Fruit fly (Drosophila melanogaster) whole organism, wandering third instar larva: Measurements from ENCODE around the gene BBS8.

ENCODE experiments used
- Abd-B ChIP-seq: fragments of >200 bp; optimal IDR thresholded peaks from 2 replicates; lab custom pipeline; 2017; ENCODE audit warnings: missing biosample characterization, missing genetic modification characterization
- CG32264 ChIP-seq: fragments of 200-800 bp; sonication (Bioruptor generic); optimal IDR thresholded peaks from 2 replicates; lab custom pipeline; 2016; ENCODE audit warnings: missing biosample characterization, missing genetic modification characterization
- CG9705 ChIP-seq: fragments of 200-800 bp; sonication (Bioruptor generic); optimal IDR thresholded peaks from 2 replicates; lab custom pipeline; 2018; ENCODE audit warnings: missing biosample characterization, mild to moderate bottlenecking, missing genetic modification characterization
- Dfd ChIP-seq: fragments of >200 bp; optimal IDR thresholded peaks from 2 replicates; lab custom pipeline; 2017; ENCODE audit warnings: missing biosample characterization, missing genetic modification characterization
- Dif ChIP-seq: fragments of 200-275, 200-300 bp; sonication (Bioruptor generic); optimal IDR thresholded peaks from 2 replicates; lab custom pipeline; 2018; ENCODE audit warnings: missing biosample characterization, missing genetic modification characterization; ENCODE audit not compliant: partially characterized antibody
- GATAd ChIP-seq: sonication (Bioruptor generic); optimal IDR thresholded peaks from 2 replicates; lab custom pipeline; 2016; ENCODE audit warnings: missing biosample characterization, missing genetic modification characterization
- HLH106 ChIP-seq: fragments of 200-800 bp; optimal IDR thresholded peaks from 3 replicates; lab custom pipeline; 2019; ENCODE audit warnings: missing biosample characterization, mild to moderate bottlenecking, missing genetic modification characterization, moderate library complexity
- Hnf4 ChIP-seq: fragments of 200-800 bp; sonication (Bioruptor generic); optimal IDR thresholded peaks from 2 replicates; lab custom pipeline; 2016; ENCODE audit warnings: missing biosample characterization, mild to moderate bottlenecking, missing genetic modification characterization
- Hr78 ChIP-seq: fragments of >200 bp; optimal IDR thresholded peaks from 2 replicates; lab custom pipeline; 2017; ENCODE audit warnings: missing biosample characterization, missing genetic modification characterization
- Hr83 ChIP-seq: fragments of 200-300 bp; sonication (Bioruptor generic); optimal IDR thresholded peaks from 2 replicates; lab custom pipeline; 2016; ENCODE audit warnings: missing biosample characterization, mild to moderate bottlenecking, missing genetic modification characterization, moderate library complexity; ENCODE audit not compliant: poor library complexity, severe bottlenecking
- Jra ChIP-seq: sonication (Bioruptor generic); optimal IDR thresholded peaks from 2 replicates; lab custom pipeline; 2016; ENCODE audit warnings: missing biosample characterization, missing genetic modification characterization
- Mio ChIP-seq: sonication (Bioruptor generic); optimal IDR thresholded peaks from 2 replicates; lab custom pipeline; 2016; ENCODE audit warnings: missing biosample characterization, missing genetic modification characterization
- Myc ChIP-seq: fragments of >200 bp; optimal IDR thresholded peaks from 2 replicates; lab custom pipeline; 2017
- N ChIP-seq: fragments of >200 bp; optimal IDR thresholded peaks from 2 replicates; lab custom pipeline; 2018; ENCODE audit warnings: missing biosample characterization, missing external identifiers, missing genetic modification characterization
- OdsH ChIP-seq: fragments of 200-800 bp; sonication (Bioruptor generic); optimal IDR thresholded peaks from 2 replicates; lab custom pipeline; 2016; ENCODE audit warnings: missing biosample characterization, mild to moderate bottlenecking, missing genetic modification characterization
- Rel ChIP-seq, 2 experiments: fragments of 200-800 bp; sonication (Bioruptor generic) in 1 of 2; optimal IDR thresholded peaks; 2 replicates in 1 of 2; 3 replicates in 1 of 2; lab custom pipeline; 2016 to 2019; ENCODE audit warnings: mild to moderate bottlenecking in 2 of 2, missing biosample characterization in 2 of 2, missing genetic modification characterization in 2 of 2, moderate library complexity in 1 of 2
- Sp1 ChIP-seq: fragments of 200-800 bp; sonication (Bioruptor generic); optimal IDR thresholded peaks from 3 replicates; lab custom pipeline; 2019; ENCODE audit warnings: missing biosample characterization, mild to moderate bottlenecking, missing genetic modification characterization, moderate library complexity
- Vsx2 ChIP-seq: fragments of 200-300, 225-300 bp; sonication (Bioruptor generic); optimal IDR thresholded peaks from 2 replicates; lab custom pipeline; 2018; ENCODE audit warnings: missing biosample characterization, missing genetic modification characterization; ENCODE audit not compliant: partially characterized antibody
- br ChIP-seq: fragments of 200-800 bp; sonication (Bioruptor generic); optimal IDR thresholded peaks from 2 replicates; lab custom pipeline; 2016; ENCODE audit warnings: missing biosample characterization, missing genetic modification characterization
- brk ChIP-seq: fragments of 200-800 bp; sonication (Bioruptor generic); optimal IDR thresholded peaks from 2 replicates; lab custom pipeline; 2016; ENCODE audit warnings: missing biosample characterization, mild to moderate bottlenecking, missing genetic modification characterization
- dl ChIP-seq, 2 experiments: fragments of 175-275, 200-275 bp in 1 of 2; fragments of 200-275 bp in 1 of 2; sonication (Bioruptor generic); optimal IDR thresholded peaks; lab custom pipeline; 2018; ENCODE audit warnings: mild to moderate bottlenecking in 2 of 2, missing biosample characterization in 2 of 2, missing genetic modification characterization in 2 of 2, moderate library complexity in 2 of 2; ENCODE audit not compliant: partially characterized antibody in 2 of 2, insufficient read depth in 1 of 2
- dmrt93B ChIP-seq: fragments of 200-800 bp; sonication (Bioruptor generic); optimal IDR thresholded peaks from 2 replicates; lab custom pipeline; 2018; ENCODE audit warnings: missing biosample characterization, mild to moderate bottlenecking, missing genetic modification characterization
- dsf ChIP-seq: sonication (Bioruptor generic); optimal IDR thresholded peaks from 2 replicates; lab custom pipeline; 2016; ENCODE audit warnings: missing biosample characterization, missing genetic modification characterization, borderline replicate concordance
- ey ChIP-seq: fragments of 200-800 bp; sonication (Bioruptor generic); optimal IDR thresholded peaks from 2 replicates; lab custom pipeline; 2016; ENCODE audit warnings: missing biosample characterization, missing genetic modification characterization
- foxo ChIP-seq, 2 experiments: fragments of 200-800 bp; sonication (Bioruptor generic); optimal IDR thresholded peaks; 2 replicates in 1 of 2; 3 replicates in 1 of 2; lab custom pipeline; 2016 to 2017; ENCODE audit warnings: missing biosample characterization in 2 of 2, missing genetic modification characterization in 2 of 2
- fru ChIP-seq: fragments of 200-800 bp; sonication (Bioruptor generic); optimal IDR thresholded peaks from 3 replicates; lab custom pipeline; 2016; ENCODE audit warnings: missing biosample characterization, mild to moderate bottlenecking, missing genetic modification characterization
- h ChIP-seq: fragments of 200-800 bp; sonication (Bioruptor generic); optimal IDR thresholded peaks from 3 replicates; lab custom pipeline; 2016; ENCODE audit warnings: missing biosample characterization, mild to moderate bottlenecking, missing genetic modification characterization
- jim ChIP-seq: fragments of 175-275, 200-325 bp; sonication (Bioruptor generic); optimal IDR thresholded peaks from 2 replicates; lab custom pipeline; 2016; ENCODE audit warnings: missing biosample characterization, mild to moderate bottlenecking, missing genetic modification characterization
- lola ChIP-seq: fragments of >200 bp; optimal IDR thresholded peaks from 2 replicates; lab custom pipeline; 2017; ENCODE audit warnings: missing biosample characterization, missing genetic modification characterization
- pan ChIP-seq: fragments of >200 bp; optimal IDR thresholded peaks from 2 replicates; lab custom pipeline; 2017
- psq ChIP-seq: fragments of 200-800 bp; sonication (Bioruptor generic); optimal IDR thresholded peaks from 3 replicates; lab custom pipeline; 2017; ENCODE audit warnings: missing biosample characterization, mild to moderate bottlenecking, missing genetic modification characterization, moderate library complexity
- rgr ChIP-seq: fragments of 200-800 bp; sonication (Bioruptor generic); optimal IDR thresholded peaks from 3 replicates; lab custom pipeline; 2016; ENCODE audit warnings: missing biosample characterization, mild to moderate bottlenecking, missing genetic modification characterization
- sage ChIP-seq: fragments of 200-800 bp; sonication (Bioruptor generic); optimal IDR thresholded peaks from 2 replicates; lab custom pipeline; 2016; ENCODE audit warnings: missing biosample characterization, mild to moderate bottlenecking, missing genetic modification characterization
- sv ChIP-seq: fragments of 200-800 bp; sonication (Bioruptor generic); optimal IDR thresholded peaks from 3 replicates; lab custom pipeline; 2016; ENCODE audit warnings: missing biosample characterization, missing genetic modification characterization
- usp ChIP-seq: fragments of >200 bp; optimal IDR thresholded peaks from 2 replicates; lab custom pipeline; 2017; ENCODE audit warnings: missing biosample characterization, missing genetic modification characterization
- woc ChIP-seq: sonication (Bioruptor generic); optimal IDR thresholded peaks from 2 replicates; lab custom pipeline; 2016; ENCODE audit warnings: missing biosample characterization, mild to moderate bottlenecking, missing genetic modification characterization

The BBS8 gene

dm6 chr2L:422573-422972 lies at the start of gene BBS8:
TSS of gene BBS8 (plus strand) at chr2L:422873.
- TF ChIP-seq psq (GFP tag; lab: Kevin White, UChicago), result no peak
- no peak for TF ChIP-seq sv
- no peak for TF ChIP-seq Dfd (GFP tag; lab: Kevin White, UChicago)
- TF ChIP-seq br (GFP tag; lab: Kevin White, UChicago), result no peak
- TF ChIP-seq Abd-B, result no peak
- no peak for TF ChIP-seq CG9705 (GFP tag; lab: Kevin White, UChicago)
- no peak for TF ChIP-seq brk (GFP tag; lab: Kevin White, UChicago)
- TF ChIP-seq Hr78 (GFP tag; lab: Kevin White, UChicago), result no peak
- no peak for TF ChIP-seq fru (GFP tag; lab: Kevin White, UChicago)
- no peak for TF ChIP-seq GATAd (GFP tag; lab: Kevin White, UChicago)
- TF ChIP-seq h (GFP tag; lab: Kevin White, UChicago), result no peak
- TF ChIP-seq OdsH, result no peak
- TF ChIP-seq Jra (GFP tag; lab: Kevin White, UChicago), result no peak
- TF ChIP-seq HLH106 (tag; lab: Kevin White, UChicago), result no peak
- no peak for TF ChIP-seq pan (lab: Kevin White, UChicago)
- no peak for TF ChIP-seq Mio (GFP tag; lab: Kevin White, UChicago)
- TF ChIP-seq lola (GFP tag; lab: Kevin White, UChicago), result no peak
- TF ChIP-seq CG32264 (GFP tag; lab: Kevin White, UChicago), result no peak
- no peak for TF ChIP-seq dl (GFP tag; optimal IDR thresholded peaks at IDR 0.05; lab: Kevin White, UChicago; ENCODE audit: insufficient read depth in 1 of 2, partially characterized antibody in 2 of 2)
- TF ChIP-seq sage, result no peak

DNA sequence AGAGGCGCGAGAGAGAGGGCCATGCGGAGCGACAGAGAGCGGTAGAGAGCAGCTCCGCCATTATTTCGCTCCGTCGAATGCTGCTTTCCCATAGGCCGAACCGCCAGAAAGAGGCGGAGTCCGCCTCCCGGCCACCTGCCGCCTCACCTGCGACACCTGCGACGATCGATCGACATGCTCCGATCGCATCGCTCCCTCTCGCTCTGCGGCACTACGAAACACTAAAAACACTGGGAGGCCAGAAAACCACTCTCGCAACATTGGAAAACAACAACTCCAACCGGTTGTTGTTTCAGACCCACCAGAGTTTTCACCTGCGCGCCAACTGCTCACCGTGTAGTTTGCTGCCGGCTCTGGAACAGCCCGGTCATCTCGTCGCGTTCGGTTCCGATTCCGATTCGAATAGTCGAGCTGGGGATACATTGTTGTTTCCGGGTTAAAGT lies 44.9 kb upstream of the BBS8 start, which contains the start of gene al:
Gene al, plus strand, starts transcription at position 333 of the 443 bp plus-strand sequence.
- TF ChIP-seq Vsx2 (GFP tag; lab: Kevin White, UChicago) (peak; percentile 68), h (GFP tag; lab: Kevin White, UChicago) (peak; percentile 8), Dif (GFP tag; lab: Kevin White, UChicago) (peak; percentile 76), dl (GFP tag; optimal IDR thresholded peaks at IDR 0.05; lab: Kevin White, UChicago; ENCODE audit: insufficient read depth in 1 of 2, partially characterized antibody in 2 of 2) (peak; percentile 47 to 60), CG32264 (GFP tag; lab: Kevin White, UChicago) (no peak), Dfd (GFP tag; lab: Kevin White, UChicago) (no peak), Hr83 (GFP tag; lab: Kevin White, UChicago) (no peak), psq (GFP tag; lab: Kevin White, UChicago) (peak; percentile 12)

dm6 chr2L:378815-379440 lies 43.7 kb upstream of the BBS8 start:
- TF ChIP-seq Dfd (GFP tag; lab: Kevin White, UChicago), result no peak
- no peak for TF ChIP-seq Mio (GFP tag; lab: Kevin White, UChicago)
- TF ChIP-seq dmrt93B, result no peak
- TF ChIP-seq Vsx2 (GFP tag; lab: Kevin White, UChicago), result no peak

dm6 chr2L:382807-383206 lies 39.9 kb upstream of the BBS8 start:
- TF ChIP-seq sv, result no peak
- peak; percentile 55 for TF ChIP-seq Sp1 (GFP tag; lab: Kevin White, UChicago)
- TF ChIP-seq foxo (GFP tag; optimal IDR thresholded peaks at IDR 0.05; lab: Kevin White, UChicago), result peak in 1 of 2 experiments; percentile 70
- TF ChIP-seq usp, result no peak
- TF ChIP-seq ey (GFP tag; lab: Kevin White, UChicago), result peak; percentile 63
- TF ChIP-seq N (GFP tag; lab: Kevin White, UChicago), result no peak
- TF ChIP-seq Vsx2 (GFP tag; lab: Kevin White, UChicago), result no peak
- no peak for TF ChIP-seq Rel (GFP tag; optimal IDR thresholded peaks at IDR 0.05; lab: Kevin White, UChicago)
- TF ChIP-seq Rel (tag; optimal IDR thresholded peaks at IDR 0.05; lab: Kevin White, UChicago), result peak; percentile 1
- peak; percentile 43 for TF ChIP-seq psq (GFP tag; lab: Kevin White, UChicago)
- TF ChIP-seq OdsH, result peak; percentile 57
- peak; percentile 67 for TF ChIP-seq rgr (GFP tag; lab: Kevin White, UChicago)
- TF ChIP-seq Myc (lab: Kevin White, UChicago), result no peak
- TF ChIP-seq CG32264 (GFP tag; lab: Kevin White, UChicago), result no peak
- no peak for TF ChIP-seq jim (GFP tag; lab: Kevin White, UChicago)
- TF ChIP-seq Dif (GFP tag; lab: Kevin White, UChicago), result no peak
- TF ChIP-seq lola (GFP tag; lab: Kevin White, UChicago), result no peak
- peak; percentile 69 for TF ChIP-seq fru (GFP tag; lab: Kevin White, UChicago)
- TF ChIP-seq Hr78 (GFP tag; lab: Kevin White, UChicago), result no peak
- peak; percentile 62 for TF ChIP-seq HLH106 (tag; lab: Kevin White, UChicago)
- TF ChIP-seq dmrt93B, result peak; percentile 5
- TF ChIP-seq sage, result peak; percentile 12
- peak; percentile 19 for TF ChIP-seq Jra (GFP tag; lab: Kevin White, UChicago)
- peak; percentile 36 for TF ChIP-seq woc
- peak; percentile 70 for TF ChIP-seq br (GFP tag; lab: Kevin White, UChicago)
- peak; percentile 64 for TF ChIP-seq brk (GFP tag; lab: Kevin White, UChicago)
- no peak for TF ChIP-seq dsf (GFP tag; lab: Kevin White, UChicago)
- TF ChIP-seq h (GFP tag; lab: Kevin White, UChicago), result peak; percentile 72
- peak; percentile 67 for TF ChIP-seq Hnf4 (GFP tag; lab: Kevin White, UChicago)
